Fruit fly (Drosophila melanogaster) whole organism, pupa: Measurements from ENCODE around the gene CG17681.

Experiments
- CG10348 ChIP-seq: fragments of 200-800 bp; sonication (Bioruptor generic); IDR thresholded peaks from 2 replicates; pipeline ENCODE4 v1.3.6; 2022; ENCODE audit warnings: missing biosample characterization, missing genetic modification characterization
- CG12605 ChIP-seq: fragments of 200-800 bp; sonication (Bioruptor generic); IDR thresholded peaks from 2 replicates; pipeline ENCODE4 v1.3.6; 2022; ENCODE audit warnings: missing biosample characterization, missing genetic modification characterization
- CG13204 ChIP-seq: fragments of 200-800 bp; sonication (Bioruptor generic); optimal IDR thresholded peaks from 2 replicates; lab custom pipeline; 2018; ENCODE audit warnings: missing biosample characterization, mild to moderate bottlenecking, missing genetic modification characterization, moderate library complexity
- CG14655 ChIP-seq: fragments of 200-800 bp; sonication (Bioruptor generic); optimal IDR thresholded peaks from 3 replicates; lab custom pipeline; 2017; ENCODE audit warnings: mild to moderate bottlenecking, missing biosample characterization, missing genetic modification reagents, missing genetic modification characterization
- CG17806 ChIP-seq: fragments of 200-800 bp; sonication (Bioruptor generic); optimal IDR thresholded peaks from 2 replicates; lab custom pipeline; 2018; ENCODE audit warnings: missing biosample characterization, mild to moderate bottlenecking, missing genetic modification characterization, moderate library complexity
- CG32121 ChIP-seq: fragments of 200-800 bp; sonication (Bioruptor generic); IDR thresholded peaks from 2 replicates; pipeline ENCODE4 v1.3.6; 2022; ENCODE audit warnings: missing biosample characterization, missing genetic modification characterization
- CG34367 ChIP-seq: fragments of 200-800 bp; sonication (Bioruptor generic); optimal IDR thresholded peaks from 2 replicates; lab custom pipeline; 2018; ENCODE audit warnings: missing biosample characterization, mild to moderate bottlenecking, missing genetic modification characterization
- CG4496 ChIP-seq: fragments of 200-800 bp; sonication (Bioruptor generic); IDR thresholded peaks from 3 replicates; pipeline ENCODE4 v1.3.6; 2022; ENCODE audit warnings: missing biosample characterization, missing genetic modification characterization
- CG8159 ChIP-seq: fragments of 200-800 bp; sonication (Bioruptor generic); optimal IDR thresholded peaks from 3 replicates; lab custom pipeline; 2018; ENCODE audit warnings: missing biosample characterization, mild to moderate bottlenecking, missing genetic modification characterization, moderate library complexity
- CG8301 ChIP-seq: fragments of 200-800 bp; sonication (Bioruptor generic); optimal IDR thresholded peaks from 2 replicates; lab custom pipeline; 2018; ENCODE audit warnings: missing biosample characterization, mild to moderate bottlenecking, missing genetic modification characterization
- CG9948 ChIP-seq: fragments of 200-800 bp; sonication (Bioruptor generic); optimal IDR thresholded peaks from 2 replicates; lab custom pipeline; 2018; ENCODE audit warnings: missing biosample characterization, mild to moderate bottlenecking, missing genetic modification characterization, moderate library complexity
- D1 ChIP-seq: fragments of 200-800 bp; sonication (Bioruptor generic); optimal IDR thresholded peaks from 2 replicates; lab custom pipeline; 2018; ENCODE audit warnings: missing biosample characterization, mild to moderate bottlenecking, missing genetic modification characterization, moderate library complexity
- EcR ChIP-seq: fragments of 200-800 bp; sonication (Bioruptor generic); optimal IDR thresholded peaks from 3 replicates; lab custom pipeline; 2019; ENCODE audit warnings: missing biosample characterization, missing genetic modification characterization, mild to moderate bottlenecking, moderate library complexity, missing genetic modification reagents
- Ets98B ChIP-seq: fragments of 200-800 bp; sonication (Bioruptor generic); IDR thresholded peaks from 2 replicates; pipeline ENCODE4 v1.3.6; 2022; ENCODE audit warnings: missing biosample characterization, missing genetic modification characterization
- Pif1A ChIP-seq: fragments of 200-800 bp; sonication (Bioruptor generic); optimal IDR thresholded peaks from 3 replicates; lab custom pipeline; 2016; ENCODE audit warnings: missing biosample characterization, missing genetic modification characterization
- Pif1B ChIP-seq: fragments of 200-800 bp; sonication (Bioruptor generic); optimal IDR thresholded peaks from 3 replicates; lab custom pipeline; 2016; ENCODE audit warnings: missing biosample characterization, missing genetic modification characterization
- Snoo ChIP-seq: fragments of 200-800 bp; sonication (Bioruptor generic); optimal IDR thresholded peaks from 3 replicates; lab custom pipeline; 2017; ENCODE audit warnings: missing biosample characterization, mild to moderate bottlenecking, missing genetic modification characterization, inconsistent platforms
- fd96Ca ChIP-seq: fragments of 200-800 bp; sonication (Bioruptor generic); IDR thresholded peaks from 3 replicates; pipeline ENCODE4 v1.3.6; 2022; ENCODE audit warnings: missing biosample characterization, missing genetic modification characterization
- gl ChIP-seq: fragments of 200-800 bp; sonication (Bioruptor generic); optimal IDR thresholded peaks from 2 replicates; lab custom pipeline; 2018; ENCODE audit warnings: missing biosample characterization, mild to moderate bottlenecking, missing genetic modification characterization
- rn ChIP-seq: fragments of 200-800 bp; sonication (Bioruptor generic); IDR thresholded peaks from 2 replicates; pipeline ENCODE4 v1.3.6; 2022; ENCODE audit warnings: missing biosample characterization, missing genetic modification characterization

The CG17681 gene

dm6 chr2L:18153068-18153467 lies at the start of gene CG17681:
Gene CG17681, plus strand, starts transcription at chr2L:18153123.
- no peak for TF ChIP-seq CG12605 (GFP tag; lab: Robert Waterston, UW)
- TF ChIP-seq Snoo (tag; lab: Kevin White, UChicago) = peak; percentile 28
- peak; percentile 4 for TF ChIP-seq CG34367 (tag; lab: Kevin White, UChicago)
- no peak for TF ChIP-seq CG9948 (tag; lab: Kevin White, UChicago)
- peak; percentile 25 for TF ChIP-seq CG8159 (tag; lab: Kevin White, UChicago)

- TF ChIP-seq EcR (GFP tag; lab: Kevin White, UChicago) = no peak
- no peak for TF ChIP-seq CG12605 (GFP tag; lab: Robert Waterston, UW)
- TF ChIP-seq CG32121 = no peak
- TF ChIP-seq CG34367 (tag; lab: Kevin White, UChicago) = no peak
- TF ChIP-seq D1 (tag; lab: Kevin White, UChicago) = no peak
- TF ChIP-seq Snoo (tag; lab: Kevin White, UChicago) = no peak
- no peak for TF ChIP-seq CG8301 (tag; lab: Kevin White, UChicago)
- TF ChIP-seq rn (GFP tag; lab: Robert Waterston, UW) = no peak
- no peak for TF ChIP-seq CG14655 (GFP tag; lab: Kevin White, UChicago)
- TF ChIP-seq gl (tag; lab: Kevin White, UChicago) = no peak
- TF ChIP-seq CG10348 (GFP tag; lab: Robert Waterston, UW) = no peak
- no peak for TF ChIP-seq Pif1B (GFP tag; lab: Kevin White, UChicago)
- TF ChIP-seq CG4496 (GFP tag; lab: Robert Waterston, UW) = no peak
- TF ChIP-seq fd96Ca (GFP tag; lab: Robert Waterston, UW) = no peak
- no peak for TF ChIP-seq CG8159 (tag; lab: Kevin White, UChicago)
- TF ChIP-seq, all 21 proteins: peak for 0
Measured at dm6 chr2L:18112435-18112834, 40.5 kb upstream of the CG17681 start.

DNA sequence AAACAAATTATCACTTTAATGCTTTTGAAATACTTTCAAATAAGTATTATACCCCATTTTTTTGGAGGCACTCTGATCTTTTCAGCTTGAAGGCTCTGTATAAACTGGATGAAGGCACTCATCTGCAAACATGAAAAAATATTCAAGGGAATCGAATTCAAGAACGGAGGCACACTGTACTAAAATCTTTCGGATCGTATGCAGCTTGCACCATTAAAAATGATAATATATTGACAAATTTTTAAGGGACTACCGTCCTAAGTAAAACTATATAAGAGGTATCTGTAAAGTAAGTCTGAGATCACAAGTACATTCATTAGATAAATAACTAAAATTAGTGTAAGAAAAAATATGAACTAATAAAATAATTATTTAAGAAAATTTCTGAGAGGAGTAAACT lies 39.8 kb upstream of the CG17681 start, which contains the start of gene CG44476:
Gene CG44476, minus strand, starts transcription at position 101 of the 400 bp plus-strand sequence.
- TF ChIP-seq CG9948 (tag; lab: Kevin White, UChicago) = no peak
- TF ChIP-seq CG8301 (tag; lab: Kevin White, UChicago) = no peak
- no peak for TF ChIP-seq CG4496 (GFP tag; lab: Robert Waterston, UW)
- no peak for TF ChIP-seq fd96Ca (GFP tag; lab: Robert Waterston, UW)
- TF ChIP-seq CG14655 (GFP tag; lab: Kevin White, UChicago) = no peak
- TF ChIP-seq D1 (tag; lab: Kevin White, UChicago) = no peak
- no peak for TF ChIP-seq CG17806 (tag; lab: Kevin White, UChicago)
- no peak for TF ChIP-seq gl (tag; lab: Kevin White, UChicago)
- no peak for TF ChIP-seq EcR (GFP tag; lab: Kevin White, UChicago)
- no peak for TF ChIP-seq CG13204 (GFP tag; lab: Kevin White, UChicago)
- no peak for TF ChIP-seq Pif1B (GFP tag; lab: Kevin White, UChicago)
- TF ChIP-seq CG10348 (GFP tag; lab: Robert Waterston, UW) = no peak
- no peak for TF ChIP-seq Ets98B (GFP tag; lab: Robert Waterston, UW)
- no peak for TF ChIP-seq rn (GFP tag; lab: Robert Waterston, UW)
- TF ChIP-seq CG8159 (tag; lab: Kevin White, UChicago) = no peak
- no peak for TF ChIP-seq Pif1A
- no peak for TF ChIP-seq CG32121
- no peak for TF ChIP-seq Snoo (tag; lab: Kevin White, UChicago)

- no peak for TF ChIP-seq CG17806 (tag; lab: Kevin White, UChicago)
- no peak for TF ChIP-seq EcR (GFP tag; lab: Kevin White, UChicago)
- 0 out of 2 replicates have a peak, but pooled peaks have one; percentile 14 for TF ChIP-seq CG10348 (GFP tag; lab: Robert Waterston, UW)
Measured at dm6 chr2L:18114176-18114703, 38.7 kb upstream of the CG17681 start, which contains the start of gene CG15152. Gene CG15152, plus strand, starts transcription at chr2L:18114547.

DNA sequence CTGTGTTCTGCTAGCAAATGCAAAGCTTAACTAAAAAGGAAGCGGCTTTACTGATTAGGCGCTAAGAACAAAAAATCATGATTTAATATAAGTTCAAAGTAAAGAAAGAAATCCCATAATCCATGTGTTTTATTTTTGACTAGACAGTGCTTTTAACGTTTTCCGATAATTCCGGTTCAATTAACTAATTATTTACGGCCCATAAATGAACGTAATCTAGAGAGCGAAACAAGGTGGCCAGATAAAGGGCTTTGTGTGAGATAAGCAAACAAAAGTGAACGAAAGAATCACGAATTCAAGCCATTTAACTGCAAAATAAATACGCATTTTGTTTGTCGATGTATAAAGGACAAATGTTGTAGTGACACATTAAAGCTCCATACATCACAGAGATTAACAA lies 37.8 kb upstream of the CG17681 start:
- TF ChIP-seq CG8301 (tag; lab: Kevin White, UChicago) (no peak), Pif1A (no peak), CG13204 (GFP tag; lab: Kevin White, UChicago) (no peak), CG34367 (tag; lab: Kevin White, UChicago) (no peak), gl (tag; lab: Kevin White, UChicago) (no peak), CG4496 (GFP tag; lab: Robert Waterston, UW) (no peak), CG12605 (GFP tag; lab: Robert Waterston, UW) (no peak), Ets98B (GFP tag; lab: Robert Waterston, UW) (no peak), Snoo (tag; lab: Kevin White, UChicago) (no peak), CG32121 (no peak), EcR (GFP tag; lab: Kevin White, UChicago) (no peak), CG9948 (tag; lab: Kevin White, UChicago) (no peak)

dm6 chr2L:18119643-18120042 lies 33.3 kb upstream of the CG17681 start, which contains the start of gene CG5758:
Gene CG5758, plus strand, starts transcription at chr2L:18119995.
- TF ChIP-seq CG8159 (tag; lab: Kevin White, UChicago) = peak; percentile 16
- no peak for TF ChIP-seq CG9948 (tag; lab: Kevin White, UChicago)
- peak; percentile 8 for TF ChIP-seq Pif1B (GFP tag; lab: Kevin White, UChicago)
- peak; percentile 44; the same call in 1 of the 2 replicates for TF ChIP-seq Ets98B (GFP tag; lab: Robert Waterston, UW)
- peak; percentile 40 for TF ChIP-seq Pif1A
- TF ChIP-seq CG12605 (GFP tag; lab: Robert Waterston, UW) = no peak
